Worm (Caenorhabditis elegans) whole organism, L2 larva: ENCODE measurements around the gene C17G1.2.

Source experiments
- C34F6.9 ChIP-seq: fragments of 150-350 bp; optimal IDR thresholded peaks from 2 replicates; lab custom pipeline; 2014; ENCODE audit warnings: missing biosample characterization, missing genetic modification characterization
- F13H6.1 ChIP-seq: sonication (generic microtip); optimal IDR thresholded peaks from 2 replicates; lab custom pipeline; 2016; ENCODE audit warnings: missing genetic modification characterization, missing compliant biosample characterization
- R02D3.7 ChIP-seq: fragments of 150-350 bp; optimal IDR thresholded peaks from 2 replicates; lab custom pipeline; 2014; ENCODE audit warnings: missing biosample characterization, missing genetic modification characterization
- alr-1 ChIP-seq: fragments of 150-350 bp; optimal IDR thresholded peaks from 2 replicates; lab custom pipeline; 2014; ENCODE audit warnings: missing biosample characterization, missing genetic modification characterization
- aly-2 ChIP-seq: fragments of 150-350 bp; optimal IDR thresholded peaks from 2 replicates; lab custom pipeline; 2014; ENCODE audit warnings: missing biosample characterization, missing genetic modification characterization
- ama-1 ChIP-seq: fragments of 150-350 bp; optimal IDR thresholded peaks from 2 replicates; lab custom pipeline; 2018; ENCODE audit warnings: inconsistent platforms
- blmp-1 ChIP-seq: sonication (generic microtip); optimal IDR thresholded peaks from 2 replicates; lab custom pipeline; 2017; ENCODE audit warnings: missing genetic modification characterization, mild to moderate bottlenecking, missing compliant biosample characterization, antibody characterized with exemption, moderate library complexity; ENCODE audit not compliant: insufficient read depth
- ceh-16 ChIP-seq: fragments of 150-350 bp; optimal IDR thresholded peaks from 2 replicates; lab custom pipeline; 2014; ENCODE audit warnings: missing biosample characterization, missing genetic modification characterization
- ceh-82 ChIP-seq: fragments of 150-350 bp; optimal IDR thresholded peaks from 2 replicates; lab custom pipeline; 2014; ENCODE audit warnings: missing biosample characterization, missing genetic modification characterization
- dmd-4 ChIP-seq: sonication (generic microtip); optimal IDR thresholded peaks from 2 replicates; lab custom pipeline; 2017; ENCODE audit warnings: missing biosample characterization, missing genetic modification characterization
- elt-1 ChIP-seq: fragments of 150-350 bp; optimal IDR thresholded peaks from 2 replicates; lab custom pipeline; 2014; ENCODE audit warnings: missing biosample characterization, missing genetic modification characterization
- fos-1 ChIP-seq: fragments of 150-350 bp; optimal IDR thresholded peaks from 2 replicates; lab custom pipeline; 2014; ENCODE audit warnings: missing biosample characterization, missing genetic modification characterization
- lin-13 ChIP-seq: fragments of 150-350 bp; optimal IDR thresholded peaks from 2 replicates; lab custom pipeline; 2014; ENCODE audit warnings: missing biosample characterization, missing genetic modification reagents, missing genetic modification characterization
- lin-39 ChIP-seq: fragments of 150-350 bp; optimal IDR thresholded peaks from 2 replicates; lab custom pipeline; 2014; ENCODE audit warnings: missing biosample characterization, missing genetic modification reagents, missing genetic modification characterization
- mab-5 ChIP-seq: fragments of 150-350 bp; optimal IDR thresholded peaks from 2 replicates; lab custom pipeline; 2014; ENCODE audit warnings: missing biosample characterization, missing genetic modification characterization
- mbf-1 ChIP-seq: sonication (generic microtip); optimal IDR thresholded peaks from 2 replicates; lab custom pipeline; 2017; ENCODE audit warnings: missing biosample characterization, missing genetic modification characterization
- nhr-10 ChIP-seq: sonication (generic microtip); optimal IDR thresholded peaks from 2 replicates; lab custom pipeline; 2017; ENCODE audit warnings: missing biosample characterization, missing genetic modification characterization
- nhr-11 ChIP-seq: fragments of 150-350 bp; optimal IDR thresholded peaks from 2 replicates; lab custom pipeline; 2014; ENCODE audit warnings: missing biosample characterization, missing genetic modification characterization
- nhr-12 ChIP-seq: fragments of 150-350 bp; optimal IDR thresholded peaks from 2 replicates; lab custom pipeline; 2014; ENCODE audit warnings: missing biosample characterization, missing genetic modification characterization
- nhr-129 ChIP-seq: fragments of 150-350 bp; optimal IDR thresholded peaks from 2 replicates; lab custom pipeline; 2014; ENCODE audit warnings: missing biosample characterization, missing genetic modification characterization
- nhr-21 ChIP-seq: fragments of 150-350 bp; optimal IDR thresholded peaks from 2 replicates; lab custom pipeline; 2014; ENCODE audit warnings: missing biosample characterization, missing genetic modification characterization
- nhr-23 ChIP-seq: fragments of 150-350 bp; optimal IDR thresholded peaks from 2 replicates; lab custom pipeline; 2014; ENCODE audit warnings: missing biosample characterization, missing genetic modification reagents, missing genetic modification characterization
- nhr-25 ChIP-seq: fragments of 150-350 bp; sonication (generic microtip); optimal IDR thresholded peaks from 3 replicates; lab custom pipeline; 2014; ENCODE audit warnings: missing biosample characterization, missing genetic modification characterization
- peb-1 ChIP-seq: fragments of 150-350 bp; optimal IDR thresholded peaks from 2 replicates; lab custom pipeline; 2014; ENCODE audit warnings: missing biosample characterization, missing genetic modification characterization
- sem-4 ChIP-seq: fragments of 150-350 bp; optimal IDR thresholded peaks from 2 replicates; lab custom pipeline; 2014; ENCODE audit warnings: missing biosample characterization, missing genetic modification reagents, missing genetic modification characterization
- skn-1 ChIP-seq: sonication (generic microtip); optimal IDR thresholded peaks from 2 replicates; lab custom pipeline; 2017; ENCODE audit warnings: missing biosample characterization, missing genetic modification characterization
- sma-3 ChIP-seq: sonication (generic microtip); optimal IDR thresholded peaks from 2 replicates; lab custom pipeline; 2016; ENCODE audit warnings: missing genetic modification reagents, missing genetic modification characterization, missing compliant biosample characterization
- sma-9 ChIP-seq, 2 experiments: fragments of 150-350 bp in 1 of 2; sonication (generic microtip) in 1 of 2; optimal IDR thresholded peaks; 2 replicates each; lab custom pipeline; 2014 to 2016; ENCODE audit warnings: missing genetic modification characterization in 2 of 2, mild to moderate bottlenecking in 1 of 2, missing biosample characterization in 1 of 2, missing compliant biosample characterization in 1 of 2, missing genetic modification reagents in 1 of 2, moderate library complexity in 1 of 2
- unc-55 ChIP-seq: fragments of 150-350 bp; sonication (generic microtip); optimal IDR thresholded peaks from 3 replicates; lab custom pipeline; 2014; ENCODE audit warnings: missing biosample characterization, missing genetic modification reagents, missing genetic modification characterization
- zag-1 ChIP-seq: fragments of 150-350 bp; optimal IDR thresholded peaks from 2 replicates; lab custom pipeline; 2014; ENCODE audit warnings: missing biosample characterization, missing genetic modification characterization
- ztf-11 ChIP-seq: sonication (generic microtip); optimal IDR thresholded peaks from 2 replicates; lab custom pipeline; 2017; ENCODE audit warnings: missing biosample characterization, missing genetic modification characterization
- ztf-4 ChIP-seq: fragments of 150-350 bp; optimal IDR thresholded peaks from 2 replicates; lab custom pipeline; 2014; ENCODE audit warnings: missing biosample characterization, missing genetic modification characterization

Gene C17G1.2

ce11 chrX:9933291-9934008, 12.1 kb downstream of the C17G1.2 start:
- TF ChIP-seq nhr-11 (tag; lab: Kevin White, UChicago) (no peak), skn-1 (no peak), nhr-129 (tag; lab: Kevin White, UChicago) (peak; percentile 38), ceh-16 (no peak), sem-4 (tag; lab: Kevin White, UChicago) (no peak), ama-1 (lab: Kevin White, UChicago) (peak; percentile 2)

ce11 chrX:9934009-9934323, 12.6 kb downstream of the C17G1.2 start:
- TF ChIP-seq fos-1 (tag; lab: Kevin White, UChicago) (peak; percentile 79), mab-5 (no peak), R02D3.7 (tag; lab: Kevin White, UChicago) (no peak)

- TF ChIP-seq unc-55 (GFP tag; lab: Kevin White, UChicago): no peak
- no peak for TF ChIP-seq nhr-12 (tag; lab: Kevin White, UChicago)
- no peak for TF ChIP-seq lin-39 (tag; lab: Kevin White, UChicago)
- no peak for TF ChIP-seq nhr-23 (tag; lab: Kevin White, UChicago)
- peak; percentile 30 for TF ChIP-seq nhr-25
- TF ChIP-seq F13H6.1: no peak
- TF ChIP-seq ztf-4 (tag; lab: Kevin White, UChicago): no peak
- TF ChIP-seq nhr-129 (tag; lab: Kevin White, UChicago): no peak
- no peak for TF ChIP-seq lin-13 (GFP tag; lab: Kevin White, UChicago)
- peak; percentile 39 for TF ChIP-seq sem-4 (tag; lab: Kevin White, UChicago)
- no peak for TF ChIP-seq sma-3 (GFP tag; lab: Kevin White, UChicago)
- peak; percentile 56 for TF ChIP-seq nhr-21 (tag; lab: Kevin White, UChicago)
- TF ChIP-seq ztf-11: no peak
- TF ChIP-seq sma-9 (GFP tag; optimal IDR thresholded peaks at IDR 0.05; lab: Kevin White, UChicago): no peak
- no peak for TF ChIP-seq sma-9 (tag; optimal IDR thresholded peaks at IDR 0.05; lab: Kevin White, UChicago)
These were observed 16.7 kb downstream of the C17G1.2 start for ce11 chrX:9938091-9938490.

ce11 chrX:9938537-9938936, 17.2 kb downstream of the C17G1.2 start, which contains the start of the genes C17G1.5 and C17G1.14:
C17G1.5 (plus strand) TSS chrX:9938802.
C17G1.14 (plus strand) TSS chrX:9938813.
- TF ChIP-seq fos-1 (tag; lab: Kevin White, UChicago) (no peak), sma-9 (GFP tag; optimal IDR thresholded peaks at IDR 0.05; lab: Kevin White, UChicago) (no peak), sma-9 (tag; optimal IDR thresholded peaks at IDR 0.05; lab: Kevin White, UChicago) (no peak), F13H6.1 (no peak), R02D3.7 (tag; lab: Kevin White, UChicago) (no peak), ztf-11 (no peak), aly-2 (tag; lab: Kevin White, UChicago) (no peak), zag-1 (tag; lab: Kevin White, UChicago) (no peak), sma-3 (GFP tag; lab: Kevin White, UChicago) (no peak), unc-55 (GFP tag; lab: Kevin White, UChicago) (peak; percentile 2)

- TF ChIP-seq ceh-82 (tag; lab: Kevin White, UChicago) (no peak), elt-1 (tag; lab: Kevin White, UChicago) (no peak), dmd-4 (tag; lab: Kevin White, UChicago) (no peak), R02D3.7 (tag; lab: Kevin White, UChicago) (no peak), nhr-11 (tag; lab: Kevin White, UChicago) (no peak), aly-2 (tag; lab: Kevin White, UChicago) (no peak), skn-1 (no peak), alr-1 (tag; lab: Kevin White, UChicago) (no peak), F13H6.1 (no peak), nhr-10 (no peak), blmp-1 (no peak)
These were observed 19.2 kb downstream of the C17G1.2 start for ce11 chrX:9940524-9940923.

ce11 chrX:9941379-9941778, 20.0 kb downstream of the C17G1.2 start:
- TF ChIP-seq alr-1 (tag; lab: Kevin White, UChicago): no peak
- no peak for TF ChIP-seq F13H6.1
- TF ChIP-seq mab-5: no peak
- TF ChIP-seq lin-39 (tag; lab: Kevin White, UChicago): no peak
- TF ChIP-seq mbf-1 (tag; lab: Kevin White, UChicago): no peak
- TF ChIP-seq zag-1 (tag; lab: Kevin White, UChicago): no peak
- TF ChIP-seq nhr-21 (tag; lab: Kevin White, UChicago): no peak
- no peak for TF ChIP-seq ztf-4 (tag; lab: Kevin White, UChicago)
- no peak for TF ChIP-seq C34F6.9 (tag; lab: Kevin White, UChicago)
- no peak for TF ChIP-seq ama-1 (lab: Kevin White, UChicago)
- TF ChIP-seq aly-2 (tag; lab: Kevin White, UChicago): no peak
- TF ChIP-seq peb-1 (tag; lab: Kevin White, UChicago): no peak
